Worm (Caenorhabditis elegans) whole organism, young adult: Measurements from ENCODE around the gene set-1.
A peak's percentile ranks its signal among the peaks of the same experiment; 100 is the strongest.

Experiments
- B0035.1 ChIP-seq: sonication (generic microtip); optimal IDR thresholded peaks from 2 replicates; lab custom pipeline; 2016; ENCODE audit warnings: missing genetic modification characterization, mild to moderate bottlenecking, missing compliant biosample characterization, missing genotype, missing genetic modification reagents
- F23B12.7 ChIP-seq: sonication (generic microtip); optimal IDR thresholded peaks from 2 replicates; lab custom pipeline; 2017; ENCODE audit warnings: missing genetic modification characterization, mild to moderate bottlenecking, missing compliant biosample characterization, antibody characterized with exemption, moderate library complexity; ENCODE audit not compliant: insufficient read depth
- F39B2.1 ChIP-seq: fragments of 200-800 bp; sonication (Bioruptor generic); IDR thresholded peaks from 2 replicates; pipeline ENCODE4 v1.3.6; 2022; ENCODE audit warnings: missing genetic modification reagents, missing genetic modification characterization, missing compliant biosample characterization
- F49E8.2 ChIP-seq: sonication (generic microtip); optimal IDR thresholded peaks from 3 replicates; lab custom pipeline; 2017; ENCODE audit warnings: missing genetic modification characterization, mild to moderate bottlenecking, missing compliant biosample characterization, antibody characterized with exemption, moderate library complexity; ENCODE audit not compliant: insufficient read depth
- F57A8.1 ChIP-seq: fragments of 200-800 bp; sonication (Bioruptor generic); optimal IDR thresholded peaks from 2 replicates; lab custom pipeline; 2018; ENCODE audit warnings: mild to moderate bottlenecking, missing genetic modification characterization, moderate library complexity, missing compliant biosample characterization
- Y53F4B.3 ChIP-seq: fragments of 200-800 bp; sonication (Bioruptor generic); IDR thresholded peaks from 2 replicates; pipeline ENCODE4 v1.3.6; 2022; ENCODE audit warnings: missing genetic modification reagents, missing genetic modification characterization, missing compliant biosample characterization
- Y53G8AR.9 ChIP-seq: fragments of 200-800 bp; sonication (Bioruptor generic); conservative IDR thresholded peaks from 2 replicates; pipeline ENCODE4 v1.3.6; 2022; ENCODE audit warnings: missing genetic modification reagents, missing genetic modification characterization, missing compliant biosample characterization
- akir-1 ChIP-seq: fragments of 200-800 bp; sonication (Bioruptor generic); optimal IDR thresholded peaks from 2 replicates; lab custom pipeline; 2018; ENCODE audit warnings: mild to moderate bottlenecking, missing genetic modification characterization, moderate library complexity, missing compliant biosample characterization
- aptf-3 ChIP-seq: fragments of 200-800 bp; sonication (Bioruptor generic); IDR thresholded peaks from 2 replicates; pipeline ENCODE4 v1.3.6; 2022; ENCODE audit warnings: missing genetic modification characterization, missing compliant biosample characterization
- attf-3 ChIP-seq: fragments of 200-800 bp; sonication (Bioruptor generic); conservative IDR thresholded peaks from 2 replicates; pipeline ENCODE4 v1.3.6; 2022; ENCODE audit warnings: missing genetic modification reagents, missing genetic modification characterization, missing compliant biosample characterization
- cebp-1 ChIP-seq, 2 experiments: fragments of 200-800 bp in 1 of 2; sonication (Bioruptor generic) in 1 of 2; sonication (generic microtip) in 1 of 2; IDR thresholded peaks in 1 of 2; optimal IDR thresholded peaks in 1 of 2; 2 replicates each; pipeline versions ENCODE4 v1.3.6 to Lab custom; 2017 to 2022; ENCODE audit warnings: missing compliant biosample characterization in 2 of 2, missing genetic modification characterization in 2 of 2, mild to moderate bottlenecking in 1 of 2, missing genetic modification reagents in 1 of 2, moderate library complexity in 1 of 2
- ceh-27 ChIP-seq: fragments of 200-800 bp; sonication (Bioruptor generic); optimal IDR thresholded peaks from 2 replicates; lab custom pipeline; 2018; ENCODE audit warnings: mild to moderate bottlenecking, missing genetic modification characterization, moderate library complexity, missing compliant biosample characterization
- ceh-40 ChIP-seq: fragments of 200-800 bp; sonication (Bioruptor generic); IDR thresholded peaks from 2 replicates; pipeline ENCODE4 v1.3.6; 2022; ENCODE audit warnings: missing genetic modification characterization, missing compliant biosample characterization
- dox-1 ChIP-seq: fragments of 200-800 bp; sonication (Bioruptor generic); IDR thresholded peaks from 2 replicates; pipeline ENCODE4 v1.3.6; 2022; ENCODE audit warnings: missing genetic modification reagents, missing genetic modification characterization, missing compliant biosample characterization
- dpff-1 ChIP-seq: sonication (generic microtip); optimal IDR thresholded peaks from 2 replicates; lab custom pipeline; 2017; ENCODE audit warnings: mild to moderate bottlenecking, missing genetic modification characterization, missing compliant biosample characterization
- dpl-1 ChIP-seq: fragments of 150-350 bp; optimal IDR thresholded peaks from 2 replicates; lab custom pipeline; 2014; ENCODE audit warnings: missing biosample characterization, missing genetic modification reagents, missing genetic modification characterization
- egrh-3 ChIP-seq: fragments of 200-800 bp; sonication (Bioruptor generic); IDR thresholded peaks from 2 replicates; pipeline ENCODE4 v1.3.6; 2022; ENCODE audit warnings: missing genetic modification reagents, missing genetic modification characterization, missing compliant biosample characterization
- gei-17 ChIP-seq: fragments of 200-800 bp; sonication (Bioruptor generic); optimal IDR thresholded peaks from 2 replicates; lab custom pipeline; 2018; ENCODE audit warnings: mild to moderate bottlenecking, missing genetic modification characterization, missing compliant biosample characterization
- him-1 ChIP-seq: sonication (generic microtip); optimal IDR thresholded peaks from 2 replicates; lab custom pipeline; 2016; ENCODE audit warnings: missing genotype, missing genetic modification reagents, missing genetic modification characterization, missing compliant biosample characterization
- hlh-12 ChIP-seq: sonication (generic microtip); optimal IDR thresholded peaks from 2 replicates; lab custom pipeline; 2016; ENCODE audit warnings: missing genetic modification characterization, missing compliant biosample characterization
- hmg-20 ChIP-seq: fragments of 200-800 bp; sonication (Bioruptor generic); IDR thresholded peaks from 2 replicates; pipeline ENCODE4 v1.3.6; 2022; ENCODE audit warnings: missing genetic modification reagents, missing genetic modification characterization, missing compliant biosample characterization
- hsf-1 ChIP-seq: fragments of 200-800 bp; sonication (Bioruptor generic); IDR thresholded peaks from 2 replicates; pipeline ENCODE4 v1.3.6; 2022; ENCODE audit warnings: missing genetic modification reagents, missing genetic modification characterization, missing compliant biosample characterization
- lin-26 ChIP-seq: fragments of 200-800 bp; sonication (Bioruptor generic); IDR thresholded peaks from 2 replicates; pipeline ENCODE4 v1.3.6; 2022; ENCODE audit warnings: missing genetic modification reagents, missing genetic modification characterization, missing compliant biosample characterization
- lsl-1 ChIP-seq: fragments of 200-800 bp; sonication (Bioruptor generic); optimal IDR thresholded peaks from 2 replicates; lab custom pipeline; 2018; ENCODE audit warnings: mild to moderate bottlenecking, missing genetic modification characterization, moderate library complexity, missing compliant biosample characterization
- madf-6 ChIP-seq: fragments of 200-800 bp; sonication (Bioruptor generic); IDR thresholded peaks from 2 replicates; pipeline ENCODE4 v1.3.6; 2022; ENCODE audit warnings: missing genetic modification reagents, missing genetic modification characterization, missing compliant biosample characterization
- madf-8 ChIP-seq: fragments of 200-800 bp; sonication (Bioruptor generic); conservative IDR thresholded peaks from 2 replicates; pipeline ENCODE4 v1.3.6; 2022; ENCODE audit warnings: missing genetic modification reagents, missing genetic modification characterization, missing compliant biosample characterization
- mcd-1 ChIP-seq: fragments of 200-800 bp; sonication (Bioruptor generic); IDR thresholded peaks from 2 replicates; pipeline ENCODE4 v1.3.6; 2022; ENCODE audit warnings: missing genetic modification reagents, missing genetic modification characterization, missing compliant biosample characterization
- mel-28 ChIP-seq: sonication (generic microtip); optimal IDR thresholded peaks from 2 replicates; lab custom pipeline; 2016; ENCODE audit warnings: borderline replicate concordance, mild to moderate bottlenecking, missing genetic modification characterization, missing compliant biosample characterization
- mxl-1 ChIP-seq: sonication (generic microtip); optimal IDR thresholded peaks from 2 replicates; lab custom pipeline; 2016; ENCODE audit warnings: missing genetic modification characterization, missing compliant biosample characterization
- nfya-1 ChIP-seq: sonication (generic microtip); optimal IDR thresholded peaks from 2 replicates; lab custom pipeline; 2017; ENCODE audit warnings: antibody characterized with exemption, missing compliant biosample characterization, missing genetic modification characterization, borderline replicate concordance; ENCODE audit not compliant: insufficient read depth
- nhr-120 ChIP-seq: fragments of 200-800 bp; sonication (Bioruptor generic); IDR thresholded peaks from 2 replicates; pipeline ENCODE4 v1.3.6; 2022; ENCODE audit warnings: missing genetic modification characterization, missing compliant biosample characterization
- nhr-80 ChIP-seq: sonication (generic microtip); optimal IDR thresholded peaks from 2 replicates; lab custom pipeline; 2016; ENCODE audit warnings: missing genetic modification characterization, missing compliant biosample characterization
- pha-4 ChIP-seq: fragments of 150-350 bp; sonication (generic microtip); optimal IDR thresholded peaks from 2 replicates; lab custom pipeline; 2014; ENCODE audit warnings: missing biosample characterization, missing genetic modification reagents, missing genetic modification characterization
- snpc-1.1 ChIP-seq: sonication (generic microtip); optimal IDR thresholded peaks from 2 replicates; lab custom pipeline; 2017; ENCODE audit warnings: missing genetic modification characterization, mild to moderate bottlenecking, missing compliant biosample characterization, antibody characterized with exemption, moderate library complexity, missing genotype, missing genetic modification reagents; ENCODE audit not compliant: insufficient read depth
- snpc-3.4 ChIP-seq: sonication (generic microtip); optimal IDR thresholded peaks from 2 replicates; lab custom pipeline; 2017; ENCODE audit warnings: missing genetic modification characterization, mild to moderate bottlenecking, missing compliant biosample characterization, antibody characterized with exemption, moderate library complexity, missing genotype, missing genetic modification reagents
- sptf-2 ChIP-seq: fragments of 200-800 bp; sonication (Bioruptor generic); optimal IDR thresholded peaks from 2 replicates; lab custom pipeline; 2018; ENCODE audit warnings: mild to moderate bottlenecking, missing genetic modification characterization, missing compliant biosample characterization
- tbp1 ChIP-seq: fragments of 200-800 bp; sonication (Bioruptor generic); optimal IDR thresholded peaks from 2 replicates; lab custom pipeline; 2018; ENCODE audit warnings: mild to moderate bottlenecking, missing genetic modification characterization, missing compliant biosample characterization
- unc-130 ChIP-seq: sonication (generic microtip); optimal IDR thresholded peaks from 2 replicates; lab custom pipeline; 2016; ENCODE audit warnings: missing genetic modification reagents, missing genetic modification characterization, missing compliant biosample characterization
- ztf-26 ChIP-seq: sonication (generic microtip); optimal IDR thresholded peaks from 2 replicates; lab custom pipeline; 2017; ENCODE audit warnings: missing genetic modification characterization, missing compliant biosample characterization
- ztf-28 ChIP-seq: fragments of 200-800 bp; sonication (Bioruptor generic); IDR thresholded peaks from 2 replicates; pipeline ENCODE4 v1.3.6; 2022; ENCODE audit warnings: missing genetic modification reagents, missing genetic modification characterization, missing compliant biosample characterization

Gene set-1

ce11 chrIII:6495191-6495723 lies 43.1 kb upstream of the set-1 start, which contains the start of gene F23F12.13:
F23F12.13 (plus strand) TSS chrIII:6495673.
- peak; percentile 54 for TF ChIP-seq nhr-80
- no peak for TF ChIP-seq ztf-28 (GFP tag; lab: Robert Waterston, UW)

DNA sequence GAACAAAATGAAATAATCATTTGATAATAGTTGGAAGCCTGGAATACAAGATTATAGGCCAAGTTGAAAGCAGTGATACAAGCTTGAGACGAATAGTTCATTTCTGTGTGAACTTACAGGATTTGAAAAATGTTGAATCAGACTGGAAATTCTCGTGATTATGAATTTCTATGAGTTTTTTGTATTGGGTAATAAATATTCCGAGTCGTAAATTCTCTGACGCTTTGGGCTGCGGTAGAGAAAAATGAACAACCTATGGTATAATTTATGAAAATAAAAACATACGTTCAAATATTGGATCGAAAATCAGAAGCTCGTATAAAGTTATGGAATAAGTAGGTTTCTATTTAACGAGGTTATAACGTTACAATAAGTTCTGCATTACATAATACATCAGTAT lies 40.6 kb upstream of the set-1 start, which contains the start of gene srb-11:
srb-11 (minus strand) TSS at position 101 of the 400 bp plus-strand sequence.
- no peak for TF ChIP-seq dpl-1 (GFP tag; lab: Kevin White, UChicago)
- TF ChIP-seq hlh-12, result no peak
- no peak for TF ChIP-seq mcd-1 (GFP tag; lab: Robert Waterston, UW)
- TF ChIP-seq akir-1, result no peak
- no peak for TF ChIP-seq ztf-26 (tag; lab: Kevin White, UChicago)

- no peak for TF ChIP-seq pha-4 (tag; lab: Kevin White, UChicago)
- no peak for TF ChIP-seq tbp1 (GFP tag; lab: Kevin White, UChicago)
- TF ChIP-seq mel-28 (tag; lab: Kevin White, UChicago), result no peak
- TF ChIP-seq F39B2.1 (GFP tag; lab: Robert Waterston, UW), result no peak
- TF ChIP-seq madf-6 (GFP tag; lab: Robert Waterston, UW), result no peak
- no peak for TF ChIP-seq madf-8
- no peak for TF ChIP-seq unc-130 (GFP tag; lab: Kevin White, UChicago)
- no peak for TF ChIP-seq dpff-1 (tag; lab: Kevin White, UChicago)
- no peak for TF ChIP-seq mxl-1 (tag; lab: Kevin White, UChicago)
- no peak for TF ChIP-seq F57A8.1
- TF ChIP-seq, all 124 proteins: peak for 0
Observed at ce11 chrIII:6490989-6491388, 38.8 kb upstream of the set-1 start.

DNA sequence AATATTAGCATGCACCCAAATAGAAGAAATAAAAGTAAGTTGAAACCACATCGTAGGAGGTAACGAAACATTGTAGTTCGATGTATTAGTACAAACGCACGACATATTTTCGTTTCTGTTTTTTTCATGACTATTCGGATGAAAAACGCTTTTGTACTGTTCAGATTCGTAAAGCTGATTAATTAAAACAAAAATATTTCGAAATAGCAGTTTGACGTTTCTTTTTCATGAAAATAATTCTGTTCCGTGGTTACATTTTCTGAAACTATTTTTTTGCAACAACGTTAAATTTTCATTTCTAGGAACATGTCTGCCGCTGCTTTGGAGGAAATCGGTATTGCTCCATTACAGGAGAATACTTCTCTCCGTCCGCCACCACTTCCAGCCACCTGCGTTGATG lies 37.3 kb upstream of the set-1 start, which contains the start of gene rpt-3:
rpt-3 (plus strand) TSS at position 301 of the 400 bp plus-strand sequence.
- TF ChIP-seq madf-6 (GFP tag; lab: Robert Waterston, UW) (peak; percentile 33), aptf-3 (GFP tag; lab: Robert Waterston, UW) (no peak)

- TF ChIP-seq snpc-3.4 (tag; lab: Kevin White, UChicago) (peak; percentile 52), pha-4 (tag; lab: Kevin White, UChicago) (no peak), snpc-1.1 (tag; lab: Kevin White, UChicago) (no peak), attf-3 (GFP tag; lab: Robert Waterston, UW) (0 out of 2 replicates have a peak, but pooled peaks have one; percentile 12), hmg-20 (GFP tag; lab: Robert Waterston, UW) (no peak), F49E8.2 (tag; lab: Kevin White, UChicago) (no peak), Y53F4B.3 (no peak), ceh-40 (no peak), dox-1 (GFP tag; lab: Robert Waterston, UW) (no peak), nhr-120 (GFP tag; lab: Robert Waterston, UW) (no peak), ceh-27 (GFP tag; lab: Kevin White, UChicago) (no peak), B0035.1 (tag; lab: Kevin White, UChicago) (no peak), Y53G8AR.9 (GFP tag; lab: Robert Waterston, UW) (no peak), nfya-1 (tag; lab: Kevin White, UChicago) (no peak), lin-26 (GFP tag; lab: Robert Waterston, UW) (no peak), egrh-3 (GFP tag; lab: Robert Waterston, UW) (no peak), F23B12.7 (peak; percentile 43), sptf-2 (GFP tag; lab: Kevin White, UChicago) (no peak), cebp-1 (GFP tag; IDR thresholded peaks at IDR 0.05; lab: Robert Waterston, UW) (no peak), cebp-1 (tag; optimal IDR thresholded peaks at IDR 0.05; lab: Kevin White, UChicago) (no peak), him-1 (tag; lab: Kevin White, UChicago) (no peak), gei-17 (GFP tag; lab: Kevin White, UChicago) (no peak), hsf-1 (no peak), dpl-1 (GFP tag; lab: Kevin White, UChicago) (peak; percentile 24), lsl-1 (GFP tag; lab: Kevin White, UChicago) (no peak)
Observed at ce11 chrIII:6488916-6489315, 36.7 kb upstream of the set-1 start.
